Worm (Caenorhabditis elegans): Measurements from ENCODE around the gene jmjd-3.2.

The jmjd-3.2 gene

DNA sequence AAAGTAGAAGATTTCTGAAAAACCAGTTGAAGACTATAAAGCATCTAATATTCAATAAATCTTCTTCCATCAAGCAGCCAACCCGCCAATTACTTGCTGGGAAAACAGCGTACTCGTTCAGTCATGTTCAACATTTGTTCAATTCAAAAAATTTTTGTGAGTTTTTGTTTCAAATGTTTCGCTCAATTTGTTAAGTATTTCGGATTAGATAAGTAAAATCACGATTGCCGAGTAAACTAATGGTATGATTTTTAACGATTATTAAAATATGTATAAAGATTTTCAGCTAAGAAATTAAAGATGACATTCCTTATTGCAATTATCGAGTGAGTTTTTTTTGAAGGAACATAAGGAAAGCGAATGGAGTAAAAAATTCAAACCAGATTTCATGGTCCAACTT is 22.7 kb downstream of the jmjd-3.2 start, which contains the start of gene M163.10 (continued):
- no peak for TF ChIP-seq bed-2 (GFP tag; IDR thresholded peaks at IDR 0.05)
- no peak for TF ChIP-seq mxl-1 (tag; optimal IDR thresholded peaks at IDR 0.05)
- TF ChIP-seq F33H1.4 (GFP tag; IDR thresholded peaks at IDR 0.05): no peak

DNA sequence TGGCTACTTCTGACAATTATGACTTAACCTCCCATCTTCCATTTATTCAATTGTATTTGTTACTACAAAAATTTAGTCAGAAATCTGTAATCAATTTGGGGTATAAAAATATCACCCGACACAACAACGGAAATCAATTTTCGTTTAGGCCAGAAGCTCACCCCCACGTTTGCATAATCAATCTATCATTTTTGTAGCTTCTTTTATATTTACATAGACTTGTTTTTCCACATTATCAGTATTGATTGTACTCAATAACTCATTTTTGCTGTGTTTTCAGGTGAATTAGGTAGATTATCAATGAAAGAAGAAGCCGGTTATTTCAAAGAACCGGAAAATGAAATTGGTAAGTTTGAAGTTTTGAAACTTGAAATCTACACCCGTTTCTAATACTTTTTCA is 25.7 kb downstream of the jmjd-3.2 start, which contains the start of gene M163.5:
Gene M163.5 (plus strand): TSS at position 301 of the 400 bp plus-strand sequence.
- no peak for TF ChIP-seq egl-18 (GFP tag; IDR thresholded peaks at IDR 0.05)
- no peak for TF ChIP-seq ztf-18 (tag; optimal IDR thresholded peaks at IDR 0.05)
- no peak for TF ChIP-seq ceh-27 (GFP tag; optimal IDR thresholded peaks at IDR 0.05)
- no peak for TF ChIP-seq let-607 (tag; optimal IDR thresholded peaks at IDR 0.05)
- no peak for TF ChIP-seq atf-7 (tag; optimal IDR thresholded peaks at IDR 0.05)
- TF ChIP-seq D2030.7 (GFP tag; IDR thresholded peaks at IDR 0.05): no peak
- no peak for TF ChIP-seq gei-17 (GFP tag; optimal IDR thresholded peaks at IDR 0.05)
- no peak for TF ChIP-seq ZK185.1 (tag; optimal IDR thresholded peaks at IDR 0.05; ENCODE audit: poor library complexity, severe bottlenecking)
- TF ChIP-seq F39B2.1 (GFP tag; IDR thresholded peaks at IDR 0.05): no peak
- TF ChIP-seq K12H6.12 (tag; optimal IDR thresholded peaks at IDR 0.05): no peak
- TF ChIP-seq B0019.2 (GFP tag; conservative IDR thresholded peaks at IDR 0.05): no peak
- TF ChIP-seq lsy-27 (tag; optimal IDR thresholded peaks at IDR 0.05; ENCODE audit: borderline replicate concordance, insufficient read depth): no peak

DNA sequence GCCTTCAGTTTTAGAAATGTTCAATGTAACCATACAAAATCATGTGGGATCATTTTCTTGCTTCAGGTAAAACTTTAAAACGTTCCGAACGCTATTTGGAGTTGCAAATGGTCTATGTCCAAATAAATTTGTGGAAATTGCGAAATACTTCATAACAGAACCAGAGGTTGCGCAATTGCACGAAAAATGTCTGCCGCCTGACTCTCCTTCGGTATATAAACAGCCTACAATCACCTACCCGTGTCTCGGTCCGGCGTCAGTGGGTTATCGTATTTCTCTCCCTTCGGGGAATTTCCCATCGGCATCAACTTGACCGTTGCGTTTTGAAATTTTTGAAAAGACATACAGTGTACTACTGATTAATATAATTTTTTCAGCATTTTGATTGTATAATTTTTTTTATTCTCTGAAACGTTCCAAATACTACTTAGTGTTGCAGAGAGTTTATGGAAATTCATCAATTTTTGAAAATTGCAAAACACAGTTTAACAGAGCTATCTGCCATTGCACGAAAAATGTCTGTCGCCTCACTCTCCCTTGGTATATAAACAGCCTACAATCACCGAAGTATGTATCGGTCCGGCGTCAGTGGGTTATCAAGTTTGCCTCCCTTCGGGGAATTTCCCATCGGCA is 28.7 kb downstream of the jmjd-3.2 start:
- TF ChIP-seq rpc-1 (optimal IDR thresholded peaks at IDR 0.05) (peak; percentile 65), rpc-1 (tag; optimal IDR thresholded peaks at IDR 0.05) (peak; percentile 55), cebp-2 (GFP tag; IDR thresholded peaks at IDR 0.05) (peak; percentile 69; the same call in 1 of the 2 replicates), F49E8.2 (tag; optimal IDR thresholded peaks at IDR 0.05; ENCODE audit: insufficient read depth) (no peak), nhr-80 (tag; optimal IDR thresholded peaks at IDR 0.05) (peak; percentile 14), nhr-120 (GFP tag; IDR thresholded peaks at IDR 0.05) (0 out of 2 replicates have a peak, but pooled peaks have one; percentile 71), snpc-1.3 (tag; optimal IDR thresholded peaks at IDR 0.05; ENCODE audit: insufficient read depth) (peak; percentile 6), nhr-27 (tag; optimal IDR thresholded peaks at IDR 0.05) (peak; percentile 39), nhr-90 (tag; optimal IDR thresholded peaks at IDR 0.05) (peak; percentile 64), hmg-20 (GFP tag; IDR thresholded peaks at IDR 0.05) (0 out of 2 replicates have a peak, but pooled peaks have one; percentile 17), lin-35 (GFP tag; optimal IDR thresholded peaks at IDR 0.05) (no peak), ekl-4 (GFP tag; IDR thresholded peaks at IDR 0.05) (peak; percentile 25; the same call in 1 of the 2 replicates), C06A6.2 (GFP tag; conservative IDR thresholded peaks at IDR 0.05) (0 out of 2 replicates have a peak, but pooled peaks have one; percentile 10), Y53F4B.3 (GFP tag; IDR thresholded peaks at IDR 0.05) (no peak), F37B4.10 (GFP tag; IDR thresholded peaks at IDR 0.05) (no peak), ets-4 (GFP tag; optimal IDR thresholded peaks at IDR 0.05) (no peak), athp-1 (tag; optimal IDR thresholded peaks at IDR 0.05) (peak; percentile 27), B0336.3 (GFP tag; IDR thresholded peaks at IDR 0.05) (0 out of 2 replicates have a peak, but pooled peaks have one; percentile 34), mes-4 (tag; optimal IDR thresholded peaks at IDR 0.05) (no peak), F39B2.1 (GFP tag; IDR thresholded peaks at IDR 0.05) (no peak), lsy-27 (tag; optimal IDR thresholded peaks at IDR 0.05; ENCODE audit: borderline replicate concordance, insufficient read depth) (no peak), F52B5.7 (tag; optimal IDR thresholded peaks at IDR 0.05) (no peak), rcor-1 (GFP tag; IDR thresholded peaks at IDR 0.05) (0 out of 2 replicates have a peak, but pooled peaks have one; percentile 15), unc-62 (GFP tag; optimal IDR thresholded peaks at IDR 0.05) (no peak), ZK185.1 (tag; optimal IDR thresholded peaks at IDR 0.05; ENCODE audit: poor library complexity, severe bottlenecking) (peak; percentile 94), egl-18 (GFP tag; IDR thresholded peaks at IDR 0.05) (no peak), lin-26 (GFP tag; IDR thresholded peaks at IDR 0.05) (peak; percentile 63), Y79H2A.3 (GFP tag; conservative IDR thresholded peaks at IDR 0.05) (no peak), bed-2 (GFP tag; IDR thresholded peaks at IDR 0.05) (no peak), snpc-1.1 (tag; optimal IDR thresholded peaks at IDR 0.05; ENCODE audit: insufficient read depth) (no peak), nfya-1 (tag; optimal IDR thresholded peaks at IDR 0.05; ENCODE audit: borderline replicate concordance, insufficient read depth) (no peak), snpc-3.4 (tag; optimal IDR thresholded peaks at IDR 0.05) (peak; percentile 4), pha-4 (tag; optimal IDR thresholded peaks at IDR 0.05) (peak; percentile 6)
